Worm (Caenorhabditis elegans): Measurements from ENCODE around the gene F25B4.8.

The F25B4.8 gene

ce11 chrV:5653990-5654499 is 37.5 kb downstream of the F25B4.8 start, which contains the start of gene hex-2:
TSS of gene hex-2 (plus strand) at chrV:5654449.
- TF ChIP-seq nhr-10 (tag; optimal IDR thresholded peaks at IDR 0.05) (no peak), madf-9 (GFP tag; conservative IDR thresholded peaks at IDR 0.05) (no peak), gei-8 (GFP tag; optimal IDR thresholded peaks at IDR 0.05) (no peak), set-16 (GFP tag; IDR thresholded peaks at IDR 0.05) (no peak), tag-97 (GFP tag; IDR thresholded peaks at IDR 0.05) (no peak), daf-19 (GFP tag; conservative IDR thresholded peaks at IDR 0.05) (no peak), tra-1 (GFP tag; IDR thresholded peaks at IDR 0.05) (no peak), nhr-102 (tag; optimal IDR thresholded peaks at IDR 0.05) (no peak), arid-1 (GFP tag; conservative IDR thresholded peaks at IDR 0.05) (no peak), nhr-28 (tag; optimal IDR thresholded peaks at IDR 0.05) (peak; percentile 37), F26F4.8 (GFP tag; conservative IDR thresholded peaks at IDR 0.05) (no peak), ama-1 (optimal IDR thresholded peaks at IDR 0.05) (no peak), egl-27 (tag; optimal IDR thresholded peaks at IDR 0.05) (no peak), daf-8 (GFP tag; IDR thresholded peaks at IDR 0.05) (no peak), daf-16 (GFP tag; optimal IDR thresholded peaks at IDR 0.05) (no peak), daf-16 (tag; optimal IDR thresholded peaks at IDR 0.05) (peak; percentile 55), T26A8.4 (GFP tag; IDR thresholded peaks at IDR 0.05) (no peak), skn-1 (tag; optimal IDR thresholded peaks at IDR 0.05) (no peak), zip-11 (GFP tag; IDR thresholded peaks at IDR 0.05) (no peak), snpc-1.2 (GFP tag; IDR thresholded peaks at IDR 0.05) (no peak), zfp-3 (GFP tag; conservative IDR thresholded peaks at IDR 0.05) (no peak), ceh-20 (GFP tag; IDR thresholded peaks at IDR 0.05) (no peak), ztf-7 (tag; optimal IDR thresholded peaks at IDR 0.05) (no peak), lin-29 (GFP tag; IDR thresholded peaks at IDR 0.05) (no peak), madf-5 (GFP tag; IDR thresholded peaks at IDR 0.05) (no peak), lin-39 (tag; optimal IDR thresholded peaks at IDR 0.05) (no peak), dmd-6 (GFP tag; IDR thresholded peaks at IDR 0.05) (no peak), aha-1 (tag) (no peak), mxl-2 (GFP tag; conservative IDR thresholded peaks at IDR 0.05) (no peak), jun-1 (tag; optimal IDR thresholded peaks at IDR 0.05) (no peak), pqm-1 (tag; optimal IDR thresholded peaks at IDR 0.05) (peak; percentile 88), ZK546.5 (tag; optimal IDR thresholded peaks at IDR 0.05) (no peak), unc-62 (GFP tag; optimal IDR thresholded peaks at IDR 0.05 in 1 of 2) (peak in 1 of 2 experiments; percentile 33), unc-62 (tag; optimal IDR thresholded peaks at IDR 0.05) (no peak), rbr-2 (tag; optimal IDR thresholded peaks at IDR 0.05) (no peak), nhr-6 (tag; optimal IDR thresholded peaks at IDR 0.05) (peak; percentile 27), hlh-11 (tag; optimal IDR thresholded peaks at IDR 0.05) (no peak)

ce11 chrV:5651905-5652304 is 39.6 kb downstream of the F25B4.8 start:
- TF ChIP-seq unc-130 (GFP tag; optimal IDR thresholded peaks at IDR 0.05) (no peak), set-16 (GFP tag; IDR thresholded peaks at IDR 0.05) (no peak), Y105C5A.15 (GFP tag; IDR thresholded peaks at IDR 0.05) (no peak), nhr-11 (tag; optimal IDR thresholded peaks at IDR 0.05) (no peak), vab-7 (GFP tag; IDR thresholded peaks at IDR 0.05) (no peak), daf-16 (GFP tag; optimal IDR thresholded peaks at IDR 0.05) (no peak), daf-16 (tag; optimal IDR thresholded peaks at IDR 0.05) (no peak), zag-1 (tag; optimal IDR thresholded peaks at IDR 0.05) (no peak), ctbp-1 (GFP tag; IDR thresholded peaks at IDR 0.05) (no peak)
